Fruit fly (Drosophila melanogaster) Kc167 (cell line): ENCODE results near the gene Ucp4A.
A peak's percentile ranks its signal among the peaks of the same experiment; 100 is the strongest.
"Not testable (repeated sequence)": the region's sequence is repeated elsewhere in the genome, so short reads cannot be mapped to it uniquely, and the experiment has no call there.

ENCODE experiments used
- Myc ChIP-seq: fragments of >200 bp; optimal IDR thresholded peaks from 2 replicates; lab custom pipeline; 2017; ENCODE audit warnings: missing external identifiers
- Sin3A ChIP-seq: fragments of >200 bp; optimal IDR thresholded peaks from 2 replicates; lab custom pipeline; 2018; ENCODE audit warnings: missing external identifiers
- h ChIP-seq: fragments of >200 bp; optimal IDR thresholded peaks from 3 replicates; lab custom pipeline; 2018; ENCODE audit warnings: missing external identifiers
- insv ChIP-seq: fragments of >200 bp; optimal IDR thresholded peaks from 3 replicates; lab custom pipeline; 2018; ENCODE audit warnings: missing external identifiers
- psq ChIP-seq: fragments of >200 bp; optimal IDR thresholded peaks from 2 replicates; lab custom pipeline; 2017; ENCODE audit warnings: missing external identifiers
- ttk ChIP-seq: sonication (Bioruptor generic); optimal IDR thresholded peaks from 2 replicates; lab custom pipeline; 2017; ENCODE audit warnings: missing external identifiers

The Ucp4A gene

DNA sequence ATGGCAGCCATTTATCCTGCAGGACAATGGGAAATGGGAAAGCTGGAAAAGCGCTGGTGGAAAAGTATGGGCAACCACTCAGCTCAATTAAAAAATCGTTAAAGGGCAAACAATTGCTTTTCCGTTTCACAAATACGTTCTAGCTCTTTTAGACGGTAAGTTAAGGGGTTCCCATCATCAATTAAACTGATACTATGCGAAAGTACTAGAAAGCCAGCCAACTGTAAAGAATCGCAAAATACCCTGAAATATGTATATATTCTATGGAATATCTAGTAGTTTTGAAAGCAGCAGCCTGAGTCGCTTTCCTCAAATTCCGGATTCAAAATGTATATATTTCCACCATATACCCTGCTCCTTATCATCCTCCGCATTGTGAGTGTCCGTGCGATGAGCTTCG, 38.7 kb downstream of the Ucp4A start, which contains the start of gene CG12985:
Gene CG12985, plus strand, starts transcription at position 301 of the 400 bp plus-strand sequence.
- TF ChIP-seq ttk: no peak
- no peak for TF ChIP-seq Myc
- no peak for TF ChIP-seq psq (lab: Kevin White, UChicago)
- no peak for TF ChIP-seq h (lab: Kevin White, UChicago)
- no peak for TF ChIP-seq Sin3A (lab: Kevin White, UChicago)
- no peak for TF ChIP-seq insv

DNA sequence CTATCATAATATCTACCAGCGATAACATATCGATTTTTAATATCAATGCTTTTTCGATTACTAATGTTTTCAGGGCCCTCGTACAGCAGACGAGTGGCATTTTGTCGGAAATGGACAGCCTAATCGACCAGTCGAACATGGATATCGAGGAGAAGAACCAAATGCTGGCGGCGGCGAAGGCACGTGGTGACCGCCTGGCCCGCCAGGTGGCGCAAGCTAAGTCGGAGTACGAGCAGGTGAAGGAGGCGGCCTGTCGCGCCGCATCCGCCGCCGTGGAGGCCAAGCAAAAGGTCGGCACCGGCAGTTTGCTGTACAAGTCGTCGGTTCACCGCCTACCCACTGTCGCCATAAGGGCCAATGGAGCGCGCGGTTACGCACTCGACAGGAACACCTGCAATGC, 39.8 kb downstream of the Ucp4A start:
- TF ChIP-seq h (lab: Kevin White, UChicago) (no peak), psq (lab: Kevin White, UChicago) (no peak), Myc (no peak), Sin3A (lab: Kevin White, UChicago) (no peak), insv (no peak), ttk (no peak)

dm6 chrX:17885295-17885694, 40.5 kb downstream of the Ucp4A start:
- TF ChIP-seq ttk: no peak
- TF ChIP-seq insv: no peak

DNA sequence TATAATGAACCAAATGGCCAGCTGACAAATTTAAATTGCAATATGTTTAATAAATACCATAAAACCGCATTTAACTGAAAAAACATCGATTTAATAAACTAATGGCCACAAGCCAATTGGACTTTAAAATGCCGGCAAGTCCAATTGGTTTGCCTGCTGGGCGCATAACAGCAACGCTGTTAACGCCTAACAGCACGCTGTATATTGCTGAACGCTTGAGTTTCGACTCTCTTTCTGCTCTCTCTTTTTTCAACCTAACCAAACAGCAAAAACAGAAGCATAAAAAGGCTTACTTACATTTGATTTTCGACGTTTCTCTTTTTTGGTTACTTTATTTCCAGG, 41.3 kb downstream of the Ucp4A start:
- no peak for TF ChIP-seq ttk
- TF ChIP-seq psq (lab: Kevin White, UChicago): no peak
- no peak for TF ChIP-seq Myc
- TF ChIP-seq h (lab: Kevin White, UChicago): no peak
- TF ChIP-seq Sin3A (lab: Kevin White, UChicago): no peak
- TF ChIP-seq insv: no peak

DNA sequence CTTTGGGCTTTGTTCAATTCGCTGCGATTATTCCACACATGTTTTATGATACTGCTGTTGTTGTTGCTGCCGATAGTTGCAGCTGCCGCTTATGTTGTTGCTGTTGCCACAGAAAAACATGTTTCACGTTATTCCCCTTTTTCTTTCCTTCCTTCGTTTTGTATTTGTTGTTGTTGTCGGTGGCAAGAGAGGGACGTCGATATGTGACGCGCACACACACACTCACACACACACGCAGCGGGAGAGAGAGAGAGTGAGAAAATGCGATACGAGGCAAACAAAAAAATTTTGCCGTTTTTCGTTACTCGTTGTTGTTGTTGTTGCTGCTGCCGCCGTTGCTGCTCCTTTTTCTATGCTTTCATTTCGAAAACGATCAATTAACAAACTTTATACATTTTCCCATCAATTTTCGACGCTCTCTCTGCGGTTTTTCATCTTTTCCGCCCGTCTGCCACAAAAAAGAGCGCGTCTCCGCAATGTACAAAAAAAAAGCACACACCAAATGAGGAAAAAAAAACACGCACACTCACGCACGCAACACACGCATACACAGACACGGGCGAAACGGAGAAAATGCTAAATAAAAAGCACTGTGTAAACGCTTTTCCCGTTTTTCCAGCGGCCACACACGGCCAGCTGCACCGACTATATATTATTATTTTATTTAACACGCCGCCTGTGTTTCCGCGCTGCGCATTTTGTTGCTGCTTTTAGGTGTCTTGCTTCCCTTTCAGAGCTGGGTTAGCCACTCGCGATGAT, 41.9 kb downstream of the Ucp4A start:
- TF ChIP-seq Sin3A (lab: Kevin White, UChicago): no peak
- TF ChIP-seq insv: no peak
- no peak for TF ChIP-seq ttk
- TF ChIP-seq h (lab: Kevin White, UChicago): no peak
- TF ChIP-seq Myc: no peak
- TF ChIP-seq psq (lab: Kevin White, UChicago): no peak

- TF ChIP-seq Myc (no peak), ttk (no peak), Sin3A (lab: Kevin White, UChicago) (peak; percentile 62), psq (lab: Kevin White, UChicago) (peak; percentile 62)
Measured at dm6 chrX:17887208-17887627, 42.5 kb downstream of the Ucp4A start, which contains the start of gene mnb. Gene mnb (minus strand): TSS chrX:17887222.

DNA sequence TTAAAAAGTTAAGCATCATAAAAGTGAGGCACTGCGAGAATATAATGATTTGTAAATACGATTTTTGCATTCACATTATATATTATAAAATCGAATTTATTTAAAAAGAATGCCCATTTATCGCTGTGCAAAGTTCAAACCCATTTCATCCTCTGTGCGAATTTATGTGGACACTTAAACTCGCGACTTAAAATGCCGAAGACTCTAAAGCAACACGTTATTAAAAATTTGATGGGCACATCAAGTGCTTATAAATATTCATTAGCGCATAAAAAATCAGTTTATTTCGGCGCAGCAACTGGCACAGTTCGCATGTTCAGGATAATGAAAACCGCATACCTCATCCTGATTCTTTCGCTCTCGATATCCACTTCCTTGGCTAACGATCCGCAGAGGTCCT, 43.1 kb downstream of the Ucp4A start, which contains the start of gene CG6788:
Gene CG6788, plus strand, starts transcription at position 301 of the 400 bp plus-strand sequence.
- TF ChIP-seq ttk: no peak
- no peak for TF ChIP-seq Sin3A (lab: Kevin White, UChicago)
- TF ChIP-seq Myc: no peak
- no peak for TF ChIP-seq h (lab: Kevin White, UChicago)
- TF ChIP-seq insv: no peak
- no peak for TF ChIP-seq psq (lab: Kevin White, UChicago)

DNA sequence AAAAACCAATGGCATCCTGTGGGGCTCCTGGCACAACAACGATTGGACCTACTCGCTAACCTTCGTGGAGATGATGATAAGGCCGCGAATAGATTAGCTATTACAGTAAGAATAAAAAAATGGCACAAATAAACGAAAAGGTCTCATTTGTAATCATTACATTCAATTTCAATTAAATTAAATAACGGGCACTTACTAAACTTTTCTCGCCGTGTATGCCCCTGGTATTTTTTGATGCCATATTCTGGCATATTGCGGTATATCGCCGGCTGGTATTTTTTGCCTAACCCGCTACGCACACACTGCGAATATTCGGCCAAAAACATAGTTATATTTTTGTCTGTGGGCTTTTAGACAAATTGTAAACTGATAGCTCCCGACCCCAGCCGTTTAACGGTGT, 44.5 kb downstream of the Ucp4A start, which contains the start of gene Gss1:
Gene Gss1, plus strand, starts transcription at position 301 of the 400 bp plus-strand sequence.
- TF ChIP-seq ttk; h (lab: Kevin White, UChicago); psq (lab: Kevin White, UChicago): not testable (repeated sequence)
